Fruit fly (Drosophila melanogaster) whole organism, wandering third instar larva: ENCODE results near the gene CG6271.

Experiments used
- Abd-B ChIP-seq: fragments of >200 bp; optimal IDR thresholded peaks from 2 replicates; lab custom pipeline; 2017; ENCODE audit warnings: missing biosample characterization, missing genetic modification characterization
- CG32264 ChIP-seq: fragments of 200-800 bp; sonication (Bioruptor generic); optimal IDR thresholded peaks from 2 replicates; lab custom pipeline; 2016; ENCODE audit warnings: missing biosample characterization, missing genetic modification characterization
- CG9705 ChIP-seq: fragments of 200-800 bp; sonication (Bioruptor generic); optimal IDR thresholded peaks from 2 replicates; lab custom pipeline; 2018; ENCODE audit warnings: missing biosample characterization, mild to moderate bottlenecking, missing genetic modification characterization
- CrebA ChIP-seq: fragments of 200-800 bp; sonication (Bioruptor generic); optimal IDR thresholded peaks from 2 replicates; lab custom pipeline; 2016; ENCODE audit warnings: missing biosample characterization, mild to moderate bottlenecking, missing genetic modification characterization, borderline replicate concordance
- Dfd ChIP-seq: fragments of >200 bp; optimal IDR thresholded peaks from 2 replicates; lab custom pipeline; 2017; ENCODE audit warnings: missing biosample characterization, missing genetic modification characterization
- Dif ChIP-seq: fragments of 200-275, 200-300 bp; sonication (Bioruptor generic); optimal IDR thresholded peaks from 2 replicates; lab custom pipeline; 2018; ENCODE audit warnings: missing biosample characterization, missing genetic modification characterization; ENCODE audit not compliant: partially characterized antibody
- GATAd ChIP-seq: sonication (Bioruptor generic); optimal IDR thresholded peaks from 2 replicates; lab custom pipeline; 2016; ENCODE audit warnings: missing biosample characterization, missing genetic modification characterization
- HLH106 ChIP-seq: fragments of 200-800 bp; optimal IDR thresholded peaks from 3 replicates; lab custom pipeline; 2019; ENCODE audit warnings: missing biosample characterization, mild to moderate bottlenecking, missing genetic modification characterization, moderate library complexity
- Hnf4 ChIP-seq: fragments of 200-800 bp; sonication (Bioruptor generic); optimal IDR thresholded peaks from 2 replicates; lab custom pipeline; 2016; ENCODE audit warnings: missing biosample characterization, mild to moderate bottlenecking, missing genetic modification characterization
- Hr78 ChIP-seq: fragments of >200 bp; optimal IDR thresholded peaks from 2 replicates; lab custom pipeline; 2017; ENCODE audit warnings: missing biosample characterization, missing genetic modification characterization
- Mio ChIP-seq: sonication (Bioruptor generic); optimal IDR thresholded peaks from 2 replicates; lab custom pipeline; 2016; ENCODE audit warnings: missing biosample characterization, missing genetic modification characterization
- Myc ChIP-seq: fragments of >200 bp; optimal IDR thresholded peaks from 2 replicates; lab custom pipeline; 2017
- N ChIP-seq: fragments of >200 bp; optimal IDR thresholded peaks from 2 replicates; lab custom pipeline; 2018; ENCODE audit warnings: missing biosample characterization, missing external identifiers, missing genetic modification characterization
- Rel ChIP-seq, 2 experiments: fragments of 200-800 bp; sonication (Bioruptor generic) in 1 of 2; optimal IDR thresholded peaks; 2 replicates in 1 of 2; 3 replicates in 1 of 2; lab custom pipeline; 2016 to 2019; ENCODE audit warnings: mild to moderate bottlenecking in 2 of 2, missing biosample characterization in 2 of 2, missing genetic modification characterization in 2 of 2, moderate library complexity in 1 of 2
- Sp1 ChIP-seq: fragments of 200-800 bp; sonication (Bioruptor generic); optimal IDR thresholded peaks from 3 replicates; lab custom pipeline; 2019; ENCODE audit warnings: missing biosample characterization, mild to moderate bottlenecking, missing genetic modification characterization, moderate library complexity
- Vsx2 ChIP-seq: fragments of 200-300, 225-300 bp; sonication (Bioruptor generic); optimal IDR thresholded peaks from 2 replicates; lab custom pipeline; 2018; ENCODE audit warnings: missing biosample characterization, missing genetic modification characterization; ENCODE audit not compliant: partially characterized antibody
- brk ChIP-seq: fragments of 200-800 bp; sonication (Bioruptor generic); optimal IDR thresholded peaks from 2 replicates; lab custom pipeline; 2016; ENCODE audit warnings: missing biosample characterization, mild to moderate bottlenecking, missing genetic modification characterization
- dl ChIP-seq, 2 experiments: fragments of 175-275, 200-275 bp in 1 of 2; fragments of 200-275 bp in 1 of 2; sonication (Bioruptor generic); optimal IDR thresholded peaks; lab custom pipeline; 2018; ENCODE audit warnings: mild to moderate bottlenecking in 2 of 2, missing biosample characterization in 2 of 2, missing genetic modification characterization in 2 of 2, moderate library complexity in 2 of 2; ENCODE audit not compliant: partially characterized antibody in 2 of 2, insufficient read depth in 1 of 2
- dmrt93B ChIP-seq: fragments of 200-800 bp; sonication (Bioruptor generic); optimal IDR thresholded peaks from 2 replicates; lab custom pipeline; 2018; ENCODE audit warnings: missing biosample characterization, mild to moderate bottlenecking, missing genetic modification characterization
- dsf ChIP-seq: sonication (Bioruptor generic); optimal IDR thresholded peaks from 2 replicates; lab custom pipeline; 2016; ENCODE audit warnings: missing biosample characterization, missing genetic modification characterization, borderline replicate concordance
- ey ChIP-seq: fragments of 200-800 bp; sonication (Bioruptor generic); optimal IDR thresholded peaks from 2 replicates; lab custom pipeline; 2016; ENCODE audit warnings: missing biosample characterization, missing genetic modification characterization
- foxo ChIP-seq, 2 experiments: fragments of 200-800 bp; sonication (Bioruptor generic); optimal IDR thresholded peaks; 2 replicates in 1 of 2; 3 replicates in 1 of 2; lab custom pipeline; 2016 to 2017; ENCODE audit warnings: missing biosample characterization in 2 of 2, missing genetic modification characterization in 2 of 2
- fru ChIP-seq: fragments of 200-800 bp; sonication (Bioruptor generic); optimal IDR thresholded peaks from 3 replicates; lab custom pipeline; 2016; ENCODE audit warnings: missing biosample characterization, mild to moderate bottlenecking, missing genetic modification characterization
- jim ChIP-seq: fragments of 175-275, 200-325 bp; sonication (Bioruptor generic); optimal IDR thresholded peaks from 2 replicates; lab custom pipeline; 2016; ENCODE audit warnings: missing biosample characterization, mild to moderate bottlenecking, missing genetic modification characterization
- psq ChIP-seq: fragments of 200-800 bp; sonication (Bioruptor generic); optimal IDR thresholded peaks from 3 replicates; lab custom pipeline; 2017; ENCODE audit warnings: missing biosample characterization, mild to moderate bottlenecking, missing genetic modification characterization, moderate library complexity
- rgr ChIP-seq: fragments of 200-800 bp; sonication (Bioruptor generic); optimal IDR thresholded peaks from 3 replicates; lab custom pipeline; 2016; ENCODE audit warnings: missing biosample characterization, mild to moderate bottlenecking, missing genetic modification characterization
- sage ChIP-seq: fragments of 200-800 bp; sonication (Bioruptor generic); optimal IDR thresholded peaks from 2 replicates; lab custom pipeline; 2016; ENCODE audit warnings: missing biosample characterization, mild to moderate bottlenecking, missing genetic modification characterization
- sv ChIP-seq: fragments of 200-800 bp; sonication (Bioruptor generic); optimal IDR thresholded peaks from 3 replicates; lab custom pipeline; 2016; ENCODE audit warnings: missing biosample characterization, missing genetic modification characterization
- tai ChIP-seq: sonication (Bioruptor generic); optimal IDR thresholded peaks from 2 replicates; lab custom pipeline; 2016; ENCODE audit warnings: missing biosample characterization, missing genetic modification characterization
- usp ChIP-seq: fragments of >200 bp; optimal IDR thresholded peaks from 2 replicates; lab custom pipeline; 2017; ENCODE audit warnings: missing biosample characterization, missing genetic modification characterization

Gene CG6271

DNA sequence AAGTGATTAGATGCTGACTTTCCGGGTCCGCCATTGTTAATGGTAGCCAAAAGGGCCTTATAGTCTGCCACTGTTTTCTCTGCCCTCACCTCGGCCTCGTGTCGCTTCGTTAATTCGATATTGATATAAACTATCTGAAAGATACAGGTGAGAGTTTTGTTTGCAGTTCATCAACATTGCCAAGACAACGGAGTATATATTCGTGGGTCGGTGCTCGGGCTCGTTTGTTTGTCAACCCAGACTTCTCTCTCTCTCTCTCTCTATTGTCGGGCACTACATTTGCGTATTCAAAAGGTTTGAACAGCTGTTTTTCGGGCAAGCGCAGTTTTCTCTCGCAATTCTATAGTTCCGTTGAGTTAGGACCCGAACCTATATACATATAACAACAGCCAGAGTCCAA lies 41.5 kb upstream of the CG6271 start:
- TF ChIP-seq HLH106, result no peak
- TF ChIP-seq Abd-B, result no peak
- TF ChIP-seq Rel (GFP tag; optimal IDR thresholded peaks at IDR 0.05; lab: Kevin White, UChicago), result no peak
- no peak for TF ChIP-seq Rel (tag; optimal IDR thresholded peaks at IDR 0.05; lab: Kevin White, UChicago)
- TF ChIP-seq jim (GFP tag; lab: Kevin White, UChicago), result no peak
- TF ChIP-seq Hr78 (GFP tag; lab: Kevin White, UChicago), result no peak
- TF ChIP-seq, all 38 proteins: peak for 0

DNA sequence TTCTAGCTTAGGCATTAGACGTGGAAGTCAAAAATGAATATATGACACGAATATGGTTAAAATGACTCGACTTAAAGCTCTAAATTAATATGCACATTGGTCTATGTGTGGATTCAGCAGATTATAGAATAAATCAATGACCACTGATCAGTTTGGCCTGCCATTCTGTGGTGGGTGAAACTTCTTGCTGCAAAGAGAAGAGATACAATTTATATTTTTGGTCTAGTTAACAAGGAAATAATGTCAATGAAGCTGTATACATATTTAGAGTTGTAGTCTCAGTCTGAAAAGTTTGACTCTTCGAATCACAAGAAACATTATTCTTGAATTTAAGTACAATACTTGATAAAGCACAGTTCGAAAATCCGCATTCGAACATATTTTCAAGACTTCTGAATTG lies 39.2 kb upstream of the CG6271 start, which contains the start of gene CG43935:
CG43935 (plus strand) TSS at position 301 of the 400 bp plus-strand sequence.
- TF ChIP-seq tai (no peak), Mio (GFP tag; lab: Kevin White, UChicago) (no peak), CG32264 (GFP tag; lab: Kevin White, UChicago) (no peak), dsf (GFP tag; lab: Kevin White, UChicago) (no peak), Hr78 (GFP tag; lab: Kevin White, UChicago) (no peak), foxo (GFP tag; optimal IDR thresholded peaks at IDR 0.05; lab: Kevin White, UChicago) (no peak), ey (no peak), usp (GFP tag; lab: Kevin White, UChicago) (no peak)

- no peak for TF ChIP-seq Rel (GFP tag; optimal IDR thresholded peaks at IDR 0.05; lab: Kevin White, UChicago)
- TF ChIP-seq Rel (tag; optimal IDR thresholded peaks at IDR 0.05; lab: Kevin White, UChicago), result no peak
- no peak for TF ChIP-seq dl (GFP tag; optimal IDR thresholded peaks at IDR 0.05; lab: Kevin White, UChicago; ENCODE audit: insufficient read depth in 1 of 2, partially characterized antibody in 2 of 2)
- TF ChIP-seq Myc (lab: Kevin White, UChicago), result no peak
- no peak for TF ChIP-seq CG9705 (GFP tag; lab: Kevin White, UChicago)
Observed at dm6 chr3R:27064099-27064498, 38.2 kb upstream of the CG6271 start, which contains the start of gene Nep5. TSS of gene Nep5 (minus strand) at chr3R:27064199.

- TF ChIP-seq Sp1 (GFP tag; lab: Kevin White, UChicago) (no peak), foxo (GFP tag; optimal IDR thresholded peaks at IDR 0.05; lab: Kevin White, UChicago) (no peak), fru (GFP tag; lab: Kevin White, UChicago) (no peak), rgr (GFP tag; lab: Kevin White, UChicago) (no peak), ey (no peak), Myc (lab: Kevin White, UChicago) (no peak), tai (no peak), GATAd (GFP tag; lab: Kevin White, UChicago) (no peak), jim (GFP tag; lab: Kevin White, UChicago) (no peak), Dif (GFP tag; lab: Kevin White, UChicago) (no peak), brk (GFP tag; lab: Kevin White, UChicago) (no peak), Hr78 (GFP tag; lab: Kevin White, UChicago) (no peak), Vsx2 (no peak), sage (GFP tag; lab: Kevin White, UChicago) (no peak)
Observed at dm6 chr3R:27061916-27062315, 36.0 kb upstream of the CG6271 start, which contains the start of gene CG34292. TSS of gene CG34292 (plus strand) at chr3R:27062216.

dm6 chr3R:27056152-27056551 lies 30.2 kb upstream of the CG6271 start:
- no peak for TF ChIP-seq dl (GFP tag; optimal IDR thresholded peaks at IDR 0.05; lab: Kevin White, UChicago; ENCODE audit: insufficient read depth in 1 of 2, partially characterized antibody in 2 of 2)
- peak; percentile 14 for TF ChIP-seq Myc (lab: Kevin White, UChicago)

- peak; percentile 96 for TF ChIP-seq Dfd (GFP tag; lab: Kevin White, UChicago)
- no peak for TF ChIP-seq psq (GFP tag; lab: Kevin White, UChicago)
- TF ChIP-seq, all 38 proteins: peak for 1
Observed at dm6 chr3R:27049549-27049948, 23.6 kb upstream of the CG6271 start.

- TF ChIP-seq N (GFP tag; lab: Kevin White, UChicago) (no peak), Sp1 (GFP tag; lab: Kevin White, UChicago) (no peak), Myc (lab: Kevin White, UChicago) (no peak), dmrt93B (GFP tag; lab: Kevin White, UChicago) (no peak), CG32264 (GFP tag; lab: Kevin White, UChicago) (no peak), Dfd (GFP tag; lab: Kevin White, UChicago) (no peak), fru (GFP tag; lab: Kevin White, UChicago) (no peak), CrebA (GFP tag; lab: Kevin White, UChicago) (no peak), GATAd (GFP tag; lab: Kevin White, UChicago) (no peak), Hr78 (GFP tag; lab: Kevin White, UChicago) (no peak), Vsx2 (no peak), sv (GFP tag; lab: Kevin White, UChicago) (no peak), usp (GFP tag; lab: Kevin White, UChicago) (no peak), Hnf4 (GFP tag; lab: Kevin White, UChicago) (no peak)
Observed at dm6 chr3R:27048561-27049270, 22.8 kb upstream of the CG6271 start, which contains the start of gene TwdlT. TSS of gene TwdlT (plus strand) at chr3R:27049220.
